Fruit fly (Drosophila melanogaster): ENCODE measurements around the gene aub.

The aub gene

DNA sequence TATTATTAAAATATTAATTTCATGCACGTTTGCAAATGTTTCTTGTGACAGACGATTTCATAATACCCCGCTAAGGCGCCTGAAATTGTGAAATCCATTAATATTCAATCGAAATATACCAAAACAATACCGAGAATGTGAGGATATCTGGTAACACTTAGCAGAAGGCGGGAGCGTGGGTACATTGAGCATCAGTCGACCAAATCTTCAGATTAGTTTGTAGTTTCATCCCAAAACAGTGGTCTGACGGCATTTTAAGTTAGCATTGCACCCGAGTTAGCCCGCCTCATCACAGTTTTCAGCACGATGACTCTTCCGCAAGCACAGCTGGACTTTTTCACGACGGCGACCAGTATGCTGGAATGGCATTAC lies 3.4 kb upstream of the aub start, which contains the start of gene Nup154:
Gene Nup154, plus strand, starts transcription at position 147 of the 372 bp plus-strand sequence.
- TF ChIP-seq insv (optimal IDR thresholded peaks at IDR 0.05) (no peak), Myc (optimal IDR thresholded peaks at IDR 0.05) (no peak), Sin3A (optimal IDR thresholded peaks at IDR 0.05) (no peak), h (optimal IDR thresholded peaks at IDR 0.05) (no peak), psq (optimal IDR thresholded peaks at IDR 0.05) (no peak), ttk (optimal IDR thresholded peaks at IDR 0.05) (no peak)

DNA sequence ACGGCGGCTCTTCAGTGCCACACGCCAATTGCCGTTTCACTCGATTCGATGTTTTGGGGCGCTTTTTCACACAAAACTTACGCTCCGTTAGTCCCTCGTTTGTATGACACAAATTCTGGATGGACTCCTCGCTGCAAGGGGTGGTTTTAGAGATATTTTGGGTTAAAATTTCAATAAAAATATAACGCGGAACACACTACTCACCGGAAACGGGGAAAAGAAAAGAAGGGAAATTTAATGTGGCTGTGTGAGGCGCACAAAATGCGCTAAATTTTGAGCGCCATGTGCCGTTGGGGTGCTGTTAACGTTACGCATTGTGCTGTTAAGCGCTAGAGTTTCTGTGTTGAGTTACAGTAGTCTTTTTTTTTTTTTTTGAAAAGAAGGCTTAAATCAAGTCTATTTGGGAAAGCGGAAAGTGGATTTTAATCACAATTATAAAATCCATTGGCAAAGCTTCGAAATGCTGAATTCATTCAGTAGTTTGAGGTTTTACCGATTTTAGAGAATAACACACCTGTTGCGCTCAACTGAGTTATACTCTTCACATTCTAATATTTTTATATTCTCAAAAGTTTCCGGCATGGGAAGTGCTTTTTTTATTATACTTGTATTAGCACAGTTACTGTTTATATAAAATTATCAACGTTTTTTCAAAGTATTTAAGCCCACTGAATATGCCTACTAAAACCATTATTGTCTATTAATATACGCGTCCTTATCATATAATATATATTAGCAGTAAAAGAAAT lies 2.8 kb upstream of the aub start, which contains the start of gene RpL9:
Gene RpL9, minus strand, starts transcription at position 265 of the 749 bp plus-strand sequence.
- TF ChIP-seq insv (optimal IDR thresholded peaks at IDR 0.05) (no peak), Myc (optimal IDR thresholded peaks at IDR 0.05) (no peak), ttk (optimal IDR thresholded peaks at IDR 0.05) (no peak), psq (optimal IDR thresholded peaks at IDR 0.05) (no peak), Sin3A (optimal IDR thresholded peaks at IDR 0.05) (no peak), h (optimal IDR thresholded peaks at IDR 0.05) (no peak)

DNA sequence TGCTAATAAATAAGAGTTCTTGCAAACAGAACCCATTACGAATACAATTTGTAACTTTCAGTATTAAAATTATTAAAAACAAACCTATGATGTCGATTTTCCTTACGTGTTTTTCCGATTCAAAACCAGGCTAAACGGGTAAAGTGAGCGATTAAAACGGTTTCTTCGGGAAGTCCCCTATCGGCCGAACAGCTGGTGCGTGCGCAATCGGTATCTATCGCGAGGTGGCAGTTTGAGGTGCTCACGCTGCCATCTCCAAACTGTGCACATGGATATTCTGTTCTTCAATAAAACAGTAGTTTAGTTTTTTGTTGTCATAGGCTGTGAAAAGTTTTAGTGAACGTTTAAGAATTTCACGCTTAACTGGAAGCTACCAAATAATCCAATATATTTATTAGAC lies 12.1 kb downstream of the aub start, which contains the start of gene TTLL4A:
Gene TTLL4A, plus strand, starts transcription at position 240 of the 400 bp plus-strand sequence.
- no peak for TF ChIP-seq psq (optimal IDR thresholded peaks at IDR 0.05)
- no peak for TF ChIP-seq Myc (optimal IDR thresholded peaks at IDR 0.05)
- no peak for TF ChIP-seq ttk (optimal IDR thresholded peaks at IDR 0.05)
- no peak for TF ChIP-seq Sin3A (optimal IDR thresholded peaks at IDR 0.05)
- no peak for TF ChIP-seq h (optimal IDR thresholded peaks at IDR 0.05)
- TF ChIP-seq insv (optimal IDR thresholded peaks at IDR 0.05): no peak

DNA sequence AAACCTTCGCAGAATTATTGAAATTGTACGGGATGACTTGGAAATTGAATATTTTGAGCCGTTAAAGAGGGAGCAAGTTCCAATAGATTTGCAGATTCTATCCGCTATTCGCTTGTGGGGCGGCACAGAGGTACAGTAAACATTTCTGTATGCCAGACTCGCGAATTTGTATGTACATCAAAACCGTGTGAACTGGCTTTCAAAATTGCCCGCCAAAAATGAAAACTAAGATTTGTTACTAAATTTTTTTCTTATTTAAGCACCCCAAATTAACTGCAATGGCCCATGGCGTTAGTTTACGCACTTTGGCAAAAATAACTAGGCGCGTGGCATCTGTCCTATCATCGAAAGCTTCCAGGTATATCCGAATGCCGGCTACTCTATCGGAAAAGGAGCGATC lies 13.2 kb downstream of the aub start:
- TF ChIP-seq ttk (optimal IDR thresholded peaks at IDR 0.05): no peak

- TF ChIP-seq psq (optimal IDR thresholded peaks at IDR 0.05) (no peak), insv (optimal IDR thresholded peaks at IDR 0.05) (no peak), Myc (optimal IDR thresholded peaks at IDR 0.05) (no peak), ttk (optimal IDR thresholded peaks at IDR 0.05) (no peak), Sin3A (optimal IDR thresholded peaks at IDR 0.05) (no peak), h (optimal IDR thresholded peaks at IDR 0.05) (no peak)
Measured at dm6 chr2L:10987370-10987853, 13.9 kb downstream of the aub start, which contains the start of the genes piwi and CG12253. Gene piwi, minus strand, starts transcription at chr2L:10987420. Gene CG12253, plus strand, starts transcription at chr2L:10987806.

DNA sequence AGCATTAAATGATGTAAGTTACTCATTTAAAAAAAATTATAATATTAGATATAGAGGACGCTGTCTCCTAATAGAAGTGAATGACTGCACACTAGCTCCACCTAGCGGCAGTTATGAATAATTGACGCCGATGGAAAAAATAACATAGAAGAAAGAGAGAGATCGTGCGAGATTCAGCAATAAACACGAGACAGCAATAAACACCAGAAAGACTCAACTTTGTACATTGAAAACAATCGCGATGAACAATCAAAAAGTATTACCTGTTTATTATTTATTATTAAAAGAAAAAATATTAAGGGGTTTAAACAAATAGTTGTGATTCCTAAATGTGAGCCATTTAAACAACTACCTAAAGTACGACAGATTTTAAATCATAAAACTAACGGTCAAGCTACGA lies 15.1 kb downstream of the aub start:
- TF ChIP-seq ttk (optimal IDR thresholded peaks at IDR 0.05) (no peak), Sin3A (optimal IDR thresholded peaks at IDR 0.05) (no peak), Myc (optimal IDR thresholded peaks at IDR 0.05) (no peak), h (optimal IDR thresholded peaks at IDR 0.05) (no peak), insv (optimal IDR thresholded peaks at IDR 0.05) (no peak), psq (optimal IDR thresholded peaks at IDR 0.05) (no peak)

- no peak for TF ChIP-seq Sin3A (optimal IDR thresholded peaks at IDR 0.05)
- no peak for TF ChIP-seq h (optimal IDR thresholded peaks at IDR 0.05)
- no peak for TF ChIP-seq insv (optimal IDR thresholded peaks at IDR 0.05)
- TF ChIP-seq Myc (optimal IDR thresholded peaks at IDR 0.05): no peak
- no peak for TF ChIP-seq ttk (optimal IDR thresholded peaks at IDR 0.05)
- no peak for TF ChIP-seq psq (optimal IDR thresholded peaks at IDR 0.05)
Measured at dm6 chr2L:10976864-10977586, 24.3 kb downstream of the aub start.

DNA sequence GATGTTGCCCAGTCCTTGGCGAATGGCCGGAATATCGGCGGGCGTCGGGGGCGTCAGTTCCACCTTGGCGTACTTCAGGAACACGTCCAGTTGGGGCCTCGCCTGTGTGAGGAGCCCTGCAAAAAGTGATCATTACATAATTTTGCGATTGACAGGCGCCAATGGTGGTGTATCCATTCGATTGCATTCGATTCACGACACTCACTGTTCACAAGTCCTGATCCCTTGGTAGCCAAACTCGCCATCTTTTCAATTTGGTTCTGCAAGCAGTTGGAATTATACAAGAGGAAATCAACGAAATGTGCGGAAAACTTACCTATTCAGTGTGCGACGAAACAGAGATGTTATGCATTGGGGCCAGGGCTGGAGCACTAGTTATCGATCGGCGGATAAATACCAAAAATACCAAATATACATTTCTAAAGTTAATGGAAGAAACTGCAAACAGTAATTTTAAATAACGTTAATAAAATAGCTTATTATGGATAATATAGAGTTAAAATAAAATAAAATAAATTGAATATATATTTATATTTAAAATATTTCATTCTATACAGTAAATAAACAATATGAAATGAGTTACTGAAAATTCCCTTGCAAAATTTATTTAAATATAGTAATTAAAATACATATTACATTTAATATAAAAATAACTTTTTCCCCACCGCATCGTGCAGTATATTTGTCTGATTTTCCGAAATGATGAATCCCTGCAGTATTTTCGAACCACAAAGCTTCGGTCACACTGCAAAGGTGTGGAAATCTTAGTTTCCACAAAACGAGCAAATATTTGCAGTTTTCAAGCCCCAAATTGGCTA lies 25.0 kb downstream of the aub start, which contains the start of the genes ATPsynG and SCAR:
Gene ATPsynG, minus strand, starts transcription at position 354 of the 818 bp plus-strand sequence.
Gene SCAR, plus strand, starts transcription at position 727 of the 818 bp plus-strand sequence.
- TF ChIP-seq Myc (optimal IDR thresholded peaks at IDR 0.05): no peak
- no peak for TF ChIP-seq Sin3A (optimal IDR thresholded peaks at IDR 0.05)
- TF ChIP-seq insv (optimal IDR thresholded peaks at IDR 0.05): no peak
- TF ChIP-seq psq (optimal IDR thresholded peaks at IDR 0.05): no peak
- no peak for TF ChIP-seq ttk (optimal IDR thresholded peaks at IDR 0.05)
- no peak for TF ChIP-seq h (optimal IDR thresholded peaks at IDR 0.05)

DNA sequence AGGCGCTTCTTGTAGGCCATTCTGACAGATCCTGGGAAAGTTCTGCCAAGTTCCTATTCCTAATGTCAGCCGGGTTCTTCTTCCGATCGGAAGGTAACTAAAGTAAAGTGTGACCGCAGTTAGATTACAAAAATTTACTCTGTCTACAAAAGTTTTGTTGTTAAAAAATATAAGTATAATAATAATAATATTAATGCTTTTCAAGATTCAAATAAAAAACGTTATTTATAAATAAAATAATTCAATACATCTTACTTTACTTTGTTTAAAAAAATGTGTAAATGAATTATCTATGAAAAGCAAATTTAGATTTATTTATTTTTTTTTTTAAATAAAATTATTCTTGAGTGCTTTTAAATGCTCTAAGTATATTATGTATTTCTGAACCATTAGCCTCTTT lies 26.1 kb downstream of the aub start, which contains the start of gene abo:
Gene abo, minus strand, starts transcription at position 101 of the 400 bp plus-strand sequence.
- no peak for TF ChIP-seq psq (optimal IDR thresholded peaks at IDR 0.05)
- no peak for TF ChIP-seq insv (optimal IDR thresholded peaks at IDR 0.05)
- TF ChIP-seq ttk (optimal IDR thresholded peaks at IDR 0.05): no peak
- no peak for TF ChIP-seq Sin3A (optimal IDR thresholded peaks at IDR 0.05)
- TF ChIP-seq Myc (optimal IDR thresholded peaks at IDR 0.05): no peak
- no peak for TF ChIP-seq h (optimal IDR thresholded peaks at IDR 0.05)

- TF ChIP-seq h (optimal IDR thresholded peaks at IDR 0.05): no peak
- TF ChIP-seq Myc (optimal IDR thresholded peaks at IDR 0.05): no peak
- TF ChIP-seq psq (optimal IDR thresholded peaks at IDR 0.05): no peak
- no peak for TF ChIP-seq ttk (optimal IDR thresholded peaks at IDR 0.05)
- TF ChIP-seq Sin3A (optimal IDR thresholded peaks at IDR 0.05): no peak
- no peak for TF ChIP-seq insv (optimal IDR thresholded peaks at IDR 0.05)
Measured at dm6 chr2L:10974638-10975037, 26.6 kb downstream of the aub start.

DNA sequence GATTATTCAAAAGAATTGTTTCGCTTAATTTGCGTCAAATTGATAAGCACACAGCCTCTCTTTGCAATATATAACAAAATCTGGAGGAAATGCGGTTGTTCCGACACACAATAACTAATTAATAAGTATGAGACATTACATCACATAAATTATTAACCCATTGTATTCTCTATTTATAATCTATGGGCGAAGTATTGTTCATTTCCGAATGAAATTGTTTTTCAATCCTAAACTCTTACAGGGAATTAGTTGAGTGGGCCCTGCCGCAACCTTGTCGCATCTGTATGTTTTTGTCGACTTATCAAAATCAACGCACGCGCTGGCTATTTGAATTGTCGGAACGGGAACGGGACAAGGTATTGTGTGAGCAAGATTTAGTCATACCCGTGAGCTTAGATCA lies 29.1 kb downstream of the aub start, which contains the start of gene CG16743:
Gene CG16743, plus strand, starts transcription at position 57 of the 400 bp plus-strand sequence.
- TF ChIP-seq ttk (optimal IDR thresholded peaks at IDR 0.05): no peak
- TF ChIP-seq insv (optimal IDR thresholded peaks at IDR 0.05): no peak
- TF ChIP-seq Myc (optimal IDR thresholded peaks at IDR 0.05): no peak
- no peak for TF ChIP-seq Sin3A (optimal IDR thresholded peaks at IDR 0.05)
- TF ChIP-seq psq (optimal IDR thresholded peaks at IDR 0.05): no peak
- no peak for TF ChIP-seq h (optimal IDR thresholded peaks at IDR 0.05)
